Worm (Caenorhabditis elegans): Measurements from ENCODE around the gene B0361.11.

- TF ChIP-seq pha-4 (GFP tag; IDR thresholded peaks at IDR 0.05) (no peak), pha-4 (tag; optimal IDR thresholded peaks at IDR 0.05) (no peak), nhr-10 (tag; optimal IDR thresholded peaks at IDR 0.05) (no peak), mep-1 (tag; optimal IDR thresholded peaks at IDR 0.05) (no peak), nhr-6 (tag; optimal IDR thresholded peaks at IDR 0.05) (no peak), lsy-2 (tag; optimal IDR thresholded peaks at IDR 0.05) (no peak), skn-1 (tag; optimal IDR thresholded peaks at IDR 0.05) (no peak)
These were observed 14.8 kb upstream of the B0361.11 start for ce11 chrIII:7262592-7262991.
